Worm (Caenorhabditis elegans) whole organism, L4 larva: ENCODE results near the gene F31D5.6.

Source experiments
- D1046.2 ChIP-seq: fragments of 200-800 bp; sonication (Bioruptor generic); IDR thresholded peaks from 2 replicates; pipeline ENCODE4 v1.3.6; 2022; ENCODE audit warnings: missing genetic modification characterization, missing compliant biosample characterization
- F26F4.8 ChIP-seq: fragments of 200-800 bp; sonication (Bioruptor generic); conservative IDR thresholded peaks from 2 replicates; pipeline ENCODE4 v1.3.6; 2022; ENCODE audit warnings: missing genetic modification characterization, missing compliant biosample characterization
- F49E8.2 ChIP-seq: sonication (generic microtip); optimal IDR thresholded peaks from 2 replicates; lab custom pipeline; 2016; ENCODE audit warnings: missing compliant biosample characterization, mild to moderate bottlenecking, missing genetic modification characterization, borderline replicate concordance
- Y48G9A.11 ChIP-seq: fragments of 200-800 bp; sonication (Bioruptor generic); IDR thresholded peaks from 2 replicates; pipeline ENCODE4 v1.3.6; 2022; ENCODE audit warnings: missing genetic modification reagents, missing genetic modification characterization, missing compliant biosample characterization
- ZK337.2 ChIP-seq: fragments of 200-800 bp; sonication (Bioruptor generic); IDR thresholded peaks from 2 replicates; pipeline ENCODE4 v1.3.6; 2022; ENCODE audit warnings: missing genetic modification reagents, missing genetic modification characterization, missing compliant biosample characterization
- ZK546.5 ChIP-seq, 2 experiments: sonication (generic microtip); optimal IDR thresholded peaks; 2 replicates each; lab custom pipeline; 2017; ENCODE audit warnings: missing biosample characterization in 2 of 2, missing genetic modification characterization in 2 of 2
- aha-1 ChIP-seq: fragments of 150-350 bp; peaks from one replicate; lab custom pipeline; 2014; ENCODE audit warnings: missing biosample characterization, missing genetic modification characterization
- arid-1 ChIP-seq: fragments of 200-800 bp; sonication (Bioruptor generic); conservative IDR thresholded peaks from 2 replicates; pipeline ENCODE4 v1.3.6; 2022; ENCODE audit warnings: missing genetic modification reagents, missing genetic modification characterization, missing compliant biosample characterization
- attf-4 ChIP-seq: sonication (generic microtip); optimal IDR thresholded peaks from 3 replicates; lab custom pipeline; 2017; ENCODE audit warnings: missing biosample characterization, missing genetic modification characterization
- daf-12 ChIP-seq: fragments of 150-350 bp; optimal IDR thresholded peaks from 2 replicates; lab custom pipeline; 2014; ENCODE audit warnings: missing biosample characterization, missing genetic modification reagents, missing genetic modification characterization
- daf-16 ChIP-seq, 3 experiments: sonication (generic microtip); optimal IDR thresholded peaks; 2 replicates each; lab custom pipeline; 2016 to 2017; ENCODE audit warnings: missing genetic modification characterization in 3 of 3, missing genetic modification reagents in 3 of 3, mild to moderate bottlenecking in 2 of 3, missing compliant biosample characterization in 2 of 3, missing biosample characterization in 1 of 3, moderate library complexity in 1 of 3
- daf-8 ChIP-seq: fragments of 200-800 bp; sonication (Bioruptor generic); IDR thresholded peaks from 2 replicates; pipeline ENCODE4 v1.3.6; 2022; ENCODE audit warnings: missing genetic modification characterization, missing compliant biosample characterization
- dmd-8 ChIP-seq: fragments of 200-800 bp; sonication (Bioruptor generic); IDR thresholded peaks from 2 replicates; pipeline ENCODE4 v1.3.6; 2022; ENCODE audit warnings: missing genetic modification characterization, missing compliant biosample characterization
- dmd-9 ChIP-seq: fragments of 200-800 bp; sonication (Bioruptor generic); IDR thresholded peaks from 2 replicates; pipeline ENCODE4 v1.3.6; 2022; ENCODE audit warnings: missing genetic modification reagents, missing genetic modification characterization, missing compliant biosample characterization
- duxl-1 ChIP-seq: sonication (generic microtip); optimal IDR thresholded peaks from 2 replicates; lab custom pipeline; 2016; ENCODE audit warnings: mild to moderate bottlenecking, missing genetic modification characterization, moderate library complexity, missing compliant biosample characterization; ENCODE audit not compliant: poor library complexity
- egl-43 ChIP-seq: fragments of 200-800 bp; sonication (Bioruptor generic); IDR thresholded peaks from 2 replicates; pipeline ENCODE4 v1.3.6; 2022; ENCODE audit warnings: missing genetic modification reagents, missing genetic modification characterization, missing compliant biosample characterization
- fkh-10 ChIP-seq: fragments of 150-350 bp; optimal IDR thresholded peaks from 2 replicates; lab custom pipeline; 2014; ENCODE audit warnings: missing biosample characterization, missing genetic modification reagents, missing genetic modification characterization
- hlh-11 ChIP-seq: fragments of 200-800 bp; sonication (Bioruptor generic); optimal IDR thresholded peaks from 2 replicates; lab custom pipeline; 2018; ENCODE audit warnings: mild to moderate bottlenecking, missing genetic modification characterization, missing compliant biosample characterization
- jun-1 ChIP-seq: fragments of 150-350 bp; optimal IDR thresholded peaks from 2 replicates; lab custom pipeline; 2014; ENCODE audit warnings: missing biosample characterization, missing genetic modification reagents, missing genetic modification characterization
- lin-1 ChIP-seq: fragments of 200-800 bp; sonication (Bioruptor generic); IDR thresholded peaks from 2 replicates; pipeline ENCODE4 v1.3.6; 2022; ENCODE audit warnings: missing genetic modification reagents, missing genetic modification characterization, missing compliant biosample characterization
- lin-38 ChIP-seq: fragments of 200-800 bp; sonication (Bioruptor generic); IDR thresholded peaks from 2 replicates; pipeline ENCODE4 v1.3.6; 2022; ENCODE audit warnings: missing genetic modification reagents, missing genetic modification characterization, missing compliant biosample characterization
- lin-39 ChIP-seq: fragments of 150-350 bp; optimal IDR thresholded peaks from 2 replicates; lab custom pipeline; 2014; ENCODE audit warnings: missing biosample characterization, missing genetic modification reagents, missing genetic modification characterization
- mep-1 ChIP-seq: fragments of 150-350 bp; sonication (generic microtip); optimal IDR thresholded peaks from 3 replicates; lab custom pipeline; 2014; ENCODE audit warnings: missing biosample characterization, missing genetic modification characterization
- mes-2 ChIP-seq: sonication (generic microtip); optimal IDR thresholded peaks from 2 replicates; lab custom pipeline; 2016; ENCODE audit warnings: missing genotype, mild to moderate bottlenecking, missing genetic modification characterization, missing compliant biosample characterization; ENCODE audit not compliant: poor library complexity, severe bottlenecking
- nhr-111 ChIP-seq: fragments of 200-800 bp; sonication (Bioruptor generic); optimal IDR thresholded peaks from 2 replicates; lab custom pipeline; 2018; ENCODE audit warnings: mild to moderate bottlenecking, missing genetic modification characterization, missing compliant biosample characterization
- nhr-42 ChIP-seq: fragments of 200-800 bp; sonication (Bioruptor generic); IDR thresholded peaks from 2 replicates; pipeline ENCODE4 v1.3.6; 2022; ENCODE audit warnings: missing genetic modification characterization, missing compliant biosample characterization
- nhr-6 ChIP-seq: fragments of 150-350 bp; optimal IDR thresholded peaks from 2 replicates; lab custom pipeline; 2014; ENCODE audit warnings: missing biosample characterization, missing genetic modification characterization
- pha-4 ChIP-seq, 2 experiments: fragments of 150-350 bp in 1 of 2; fragments of 200-800 bp in 1 of 2; sonication (Bioruptor generic) in 1 of 2; IDR thresholded peaks in 1 of 2; optimal IDR thresholded peaks in 1 of 2; 2 replicates each; pipeline versions ENCODE4 v1.3.6 to Lab custom; 2014 to 2022; ENCODE audit warnings: missing genetic modification characterization in 2 of 2, missing genetic modification reagents in 2 of 2, missing biosample characterization in 1 of 2, missing compliant biosample characterization in 1 of 2
- php-3 ChIP-seq: fragments of 200-800 bp; sonication (Bioruptor generic); IDR thresholded peaks from 2 replicates; pipeline ENCODE4 v1.3.6; 2022; ENCODE audit warnings: missing genetic modification reagents, missing genetic modification characterization, missing compliant biosample characterization
- saeg-2 ChIP-seq: fragments of 200-800 bp; sonication (Bioruptor generic); IDR thresholded peaks from 2 replicates; pipeline ENCODE4 v1.3.6; 2022; ENCODE audit warnings: missing genetic modification reagents, missing genetic modification characterization, missing compliant biosample characterization
- sdz-12 ChIP-seq: fragments of 200-800 bp; sonication (Bioruptor generic); optimal IDR thresholded peaks from 2 replicates; lab custom pipeline; 2018; ENCODE audit warnings: mild to moderate bottlenecking, missing genetic modification characterization, missing compliant biosample characterization
- set-16 ChIP-seq: fragments of 200-800 bp; sonication (Bioruptor generic); IDR thresholded peaks from 2 replicates; pipeline ENCODE4 v1.3.6; 2022; ENCODE audit warnings: missing genetic modification reagents, missing genetic modification characterization, missing compliant biosample characterization
- snpc-1.2 ChIP-seq: fragments of 200-800 bp; sonication (Bioruptor generic); IDR thresholded peaks from 2 replicates; pipeline ENCODE4 v1.3.6; 2022; ENCODE audit warnings: missing genetic modification reagents, missing genetic modification characterization, missing compliant biosample characterization
- snpc-4 ChIP-seq: fragments of 150-350 bp; optimal IDR thresholded peaks from 2 replicates; lab custom pipeline; 2014; ENCODE audit warnings: missing biosample characterization, missing genetic modification characterization
- unc-39 ChIP-seq: sonication (generic microtip); optimal IDR thresholded peaks from 2 replicates; lab custom pipeline; 2017; ENCODE audit warnings: missing biosample characterization, missing genetic modification characterization
- unc-62 ChIP-seq, 3 experiments: fragments of 150-350 bp in 1 of 3; sonication (generic microtip); optimal IDR thresholded peaks in 2 of 3; peaks in 1 of 3; 1 replicate in 1 of 3; 2 replicates in 2 of 3; lab custom pipeline; 2014 to 2017; ENCODE audit warnings: missing biosample characterization in 3 of 3, missing genetic modification characterization in 3 of 3, missing genetic modification reagents in 3 of 3, missing genotype in 1 of 3

F31D5.6 gene

ce11 chrII:4226598-4227096 lies 17.1 kb downstream of the F31D5.6 start, which contains the start of gene C16A11.4:
Gene C16A11.4, plus strand, starts transcription at chrII:4227046.
- TF ChIP-seq lin-38 (peak; percentile 28), dmd-9 (GFP tag; lab: Robert Waterston, UW) (no peak)

- TF ChIP-seq F49E8.2 (tag; lab: Kevin White, UChicago) (peak; percentile 20), dmd-8 (GFP tag; lab: Robert Waterston, UW) (0 out of 2 replicates have a peak, but pooled peaks have one; percentile 28), unc-62 (GFP tag; optimal IDR thresholded peaks at IDR 0.05 in 1 of 2; lab: Kevin White, UChicago) (peak in 1 of 2 experiments; percentile 89), unc-62 (tag; optimal IDR thresholded peaks at IDR 0.05; lab: Kevin White, UChicago) (no peak), lin-1 (GFP tag; lab: Robert Waterston, UW) (0 out of 2 replicates have a peak, but pooled peaks have one; percentile 21), php-3 (peak; percentile 36; the same call in 1 of the 2 replicates), ZK546.5 (tag; optimal IDR thresholded peaks at IDR 0.05; lab: Kevin White, UChicago) (no peak), hlh-11 (tag; lab: Kevin White, UChicago) (no peak), Y48G9A.11 (GFP tag; lab: Robert Waterston, UW) (peak; percentile 29; the same call in 1 of the 2 replicates), D1046.2 (GFP tag; lab: Robert Waterston, UW) (peak; percentile 7; the same call in 1 of the 2 replicates), mes-2 (tag; lab: Kevin White, UChicago) (no peak), lin-38 (peak; percentile 59), attf-4 (tag; lab: Kevin White, UChicago) (no peak), daf-8 (no peak), jun-1 (tag; lab: Kevin White, UChicago) (no peak), unc-39 (no peak), arid-1 (peak; percentile 63), snpc-4 (tag; lab: Kevin White, UChicago) (no peak), sdz-12 (no peak), daf-12 (no peak), nhr-111 (peak; percentile 33), pha-4 (GFP tag; IDR thresholded peaks at IDR 0.05; lab: Robert Waterston, UW) (peak; percentile 53), pha-4 (tag; optimal IDR thresholded peaks at IDR 0.05; lab: Kevin White, UChicago) (no peak), lin-39 (tag; lab: Kevin White, UChicago) (no peak), set-16 (peak; percentile 67), ZK337.2 (no peak), duxl-1 (tag; lab: Kevin White, UChicago) (no peak), aha-1 (tag; lab: Kevin White, UChicago) (peak; percentile 71), nhr-42 (no peak), mep-1 (tag; lab: Kevin White, UChicago) (no peak), nhr-6 (no peak), egl-43 (GFP tag; lab: Robert Waterston, UW) (peak; percentile 81), snpc-1.2 (GFP tag; lab: Robert Waterston, UW) (peak; percentile 53; the same call in 1 of the 2 replicates), fkh-10 (GFP tag; lab: Kevin White, UChicago) (no peak), daf-16 (GFP tag; optimal IDR thresholded peaks at IDR 0.05; lab: Kevin White, UChicago) (no peak), daf-16 (tag; optimal IDR thresholded peaks at IDR 0.05; lab: Kevin White, UChicago) (no peak), saeg-2 (GFP tag; lab: Robert Waterston, UW) (0 out of 2 replicates have a peak, but pooled peaks have one; percentile 29), F26F4.8 (GFP tag; lab: Robert Waterston, UW) (peak; percentile 66; the same call in 1 of the 2 replicates)
Observed at ce11 chrII:4228112-4228770, 18.7 kb downstream of the F31D5.6 start.
